Fruit fly (Drosophila melanogaster): Measurements from ENCODE around the gene eIF3e.

eIF3e gene

dm6 chr3L:16749726-16750125 lies 37.0 kb downstream of the eIF3e start (continued):
- no peak for TF ChIP-seq Ada2b (GFP tag; IDR thresholded peaks at IDR 0.05)
- TF ChIP-seq Nf-YB (GFP tag; optimal IDR thresholded peaks at IDR 0.05): no peak
- TF ChIP-seq CG7271 (tag; optimal IDR thresholded peaks at IDR 0.05): no peak
- TF ChIP-seq Meics (GFP tag; optimal IDR thresholded peaks at IDR 0.05): no peak
- no peak for TF ChIP-seq knrl (GFP tag; IDR thresholded peaks at IDR 0.05; ENCODE audit: partially characterized antibody)
- TF ChIP-seq CG8944 (GFP tag; optimal IDR thresholded peaks at IDR 0.05): no peak
- no peak for TF ChIP-seq ase (GFP tag; IDR thresholded peaks at IDR 0.05)
- TF ChIP-seq D19B (GFP tag; optimal IDR thresholded peaks at IDR 0.05): no peak
- TF ChIP-seq NC2α (GFP tag; optimal IDR thresholded peaks at IDR 0.05): no peak
- no peak for TF ChIP-seq CG7963 (GFP tag; IDR thresholded peaks at IDR 0.05; ENCODE audit: partially characterized antibody)
- no peak for TF ChIP-seq CG1647 (GFP tag; optimal IDR thresholded peaks at IDR 0.05)
- no peak for TF ChIP-seq cato (GFP tag; optimal IDR thresholded peaks at IDR 0.05; ENCODE audit: borderline replicate concordance)
- peak; percentile 71 for TF ChIP-seq CG14710 (tag; optimal IDR thresholded peaks at IDR 0.05)
- TF ChIP-seq Dbx (GFP tag; IDR thresholded peaks at IDR 0.05): no peak
- TF ChIP-seq HLHmδ (GFP tag; optimal IDR thresholded peaks at IDR 0.05): no peak
- TF ChIP-seq jing (GFP tag; optimal IDR thresholded peaks at IDR 0.05): no peak
- no peak for TF ChIP-seq schlank (tag; optimal IDR thresholded peaks at IDR 0.05)
- no peak for TF ChIP-seq CG31224 (GFP tag; IDR thresholded peaks at IDR 0.05)
- TF ChIP-seq CG16863 (GFP tag; optimal IDR thresholded peaks at IDR 0.05): no peak
- no peak for TF ChIP-seq cwo (GFP tag; optimal IDR thresholded peaks at IDR 0.05)
- TF ChIP-seq CG10979 (tag; optimal IDR thresholded peaks at IDR 0.05): peak; percentile 82
- no peak for TF ChIP-seq ewg (GFP tag; optimal IDR thresholded peaks at IDR 0.05)
- peak; percentile 31 for TF ChIP-seq fd96Cb (tag; optimal IDR thresholded peaks at IDR 0.05)
- no peak for TF ChIP-seq Taf1 (GFP tag; IDR thresholded peaks at IDR 0.05)
- no peak for TF ChIP-seq CG4328 (GFP tag; optimal IDR thresholded peaks at IDR 0.05)
- no peak for TF ChIP-seq bab2 (GFP tag; optimal IDR thresholded peaks at IDR 0.05)
- TF ChIP-seq CG33213 (GFP tag; optimal IDR thresholded peaks at IDR 0.05): no peak
- no peak for TF ChIP-seq caup (GFP tag; optimal IDR thresholded peaks at IDR 0.05; ENCODE audit: severe bottlenecking)
- no peak for TF ChIP-seq CG16813 (GFP tag; IDR thresholded peaks at IDR 0.05; ENCODE audit: partially characterized antibody)
- no peak for TF ChIP-seq org-1 (GFP tag; optimal IDR thresholded peaks at IDR 0.05)
- TF ChIP-seq gem (tag; optimal IDR thresholded peaks at IDR 0.05): peak; percentile 70
- TF ChIP-seq disco-r (GFP tag; optimal IDR thresholded peaks at IDR 0.05): no peak
- TF ChIP-seq corto (GFP tag; optimal IDR thresholded peaks at IDR 0.05): no peak
- TF ChIP-seq sens (GFP tag): peak; percentile 74
- no peak for TF ChIP-seq H15 (GFP tag; IDR thresholded peaks at IDR 0.05)
- TF ChIP-seq CG33557 (GFP tag; optimal IDR thresholded peaks at IDR 0.05): peak; percentile 61
- no peak for TF ChIP-seq CG7372 (GFP tag; IDR thresholded peaks at IDR 0.05)
- no peak for TF ChIP-seq dm (GFP tag; optimal IDR thresholded peaks at IDR 0.05)
- no peak for TF ChIP-seq CG3726 (GFP tag; IDR thresholded peaks at IDR 0.05)
- no peak for TF ChIP-seq PHDP (tag; optimal IDR thresholded peaks at IDR 0.05)
- TF ChIP-seq CG1233 (GFP tag; optimal IDR thresholded peaks at IDR 0.05): peak; percentile 2
- peak; percentile 36 for TF ChIP-seq CG4424 (GFP tag; optimal IDR thresholded peaks at IDR 0.05)
- no peak for TF ChIP-seq B-H1 (GFP tag; IDR thresholded peaks at IDR 0.05)
- no peak for TF ChIP-seq CTCF (GFP tag; optimal IDR thresholded peaks at IDR 0.05)
- TF ChIP-seq phol (tag; optimal IDR thresholded peaks at IDR 0.05): peak; percentile 75
- TF ChIP-seq prd (optimal IDR thresholded peaks at IDR 0.05): no peak
- TF ChIP-seq prd (GFP tag; IDR thresholded peaks at IDR 0.05): peak; percentile 38; the same call in 1 of the 3 replicates
- no peak for TF ChIP-seq chn (GFP tag; optimal IDR thresholded peaks at IDR 0.05)
- TF ChIP-seq ATbp (GFP tag; optimal IDR thresholded peaks at IDR 0.05): peak; percentile 18
- no peak for TF ChIP-seq chinmo (GFP tag; IDR thresholded peaks at IDR 0.05; ENCODE audit: partially characterized antibody)
- no peak for TF ChIP-seq toy (GFP tag; IDR thresholded peaks at IDR 0.05)
- TF ChIP-seq CG15601 (tag; optimal IDR thresholded peaks at IDR 0.05): peak; percentile 33
